Fruit fly (Drosophila melanogaster): Measurements from ENCODE around the gene CG34273.

CG34273 gene

dm6 chr3R:14473574-14473973, 43.3 kb upstream of the CG34273 start (continued):
- TF ChIP-seq lbe (GFP tag; optimal IDR thresholded peaks at IDR 0.05) = no peak
- TF ChIP-seq ham (GFP tag; IDR thresholded peaks at IDR 0.05) = no peak

dm6 chr3R:14474073-14474722, 42.6 kb upstream of the CG34273 start:
- TF ChIP-seq Med (GFP tag) = peak; percentile 75
- no peak for TF ChIP-seq Dref (GFP tag; IDR thresholded peaks at IDR 0.05)
- TF ChIP-seq CG15479 (GFP tag; optimal IDR thresholded peaks at IDR 0.05) = peak; percentile 74

- no peak for TF ChIP-seq bbx (GFP tag; IDR thresholded peaks at IDR 0.05; ENCODE audit: partially characterized antibody)
- TF ChIP-seq Aef1 (GFP tag; IDR thresholded peaks at IDR 0.05) = peak; percentile 79
- peak; percentile 77 for TF ChIP-seq CG2678 (tag; optimal IDR thresholded peaks at IDR 0.05)
- peak; percentile 11 for TF ChIP-seq CG10462 (GFP tag; optimal IDR thresholded peaks at IDR 0.05)
- TF ChIP-seq pros (GFP tag; optimal IDR thresholded peaks at IDR 0.05) = no peak
- TF ChIP-seq CG6254 (GFP tag; optimal IDR thresholded peaks at IDR 0.05) = peak; percentile 14
- TF ChIP-seq jumu (GFP tag; optimal IDR thresholded peaks at IDR 0.05) = peak; percentile 12
- no peak for TF ChIP-seq wdn (GFP tag; IDR thresholded peaks at IDR 0.05)
- peak; percentile 35 for TF ChIP-seq CG31365 (tag; optimal IDR thresholded peaks at IDR 0.05)
- TF ChIP-seq NC2β (GFP tag; optimal IDR thresholded peaks at IDR 0.05) = no peak
- no peak for TF ChIP-seq CG17912 (GFP tag; optimal IDR thresholded peaks at IDR 0.05)
- no peak for TF ChIP-seq BEAF-32 (GFP tag; optimal IDR thresholded peaks at IDR 0.05)
- TF ChIP-seq seq (GFP tag; IDR thresholded peaks at IDR 0.05) = peak; percentile 72
- peak; percentile 67 for TF ChIP-seq CG4424 (GFP tag; optimal IDR thresholded peaks at IDR 0.05)
- TF ChIP-seq fd64A (GFP tag; optimal IDR thresholded peaks at IDR 0.05) = peak; percentile 26
- TF ChIP-seq ken (GFP tag; IDR thresholded peaks at IDR 0.05) = peak; percentile 62; the same call in 2 of the 3 replicates
- peak; percentile 94 for TF ChIP-seq Drgx (GFP tag; IDR thresholded peaks at IDR 0.05)
- TF ChIP-seq CG2199 (GFP tag; IDR thresholded peaks at IDR 0.05) = peak; percentile 65; the same call in 1 of the 3 replicates
- TF ChIP-seq CG7745 (tag; optimal IDR thresholded peaks at IDR 0.05) = no peak
- no peak for TF ChIP-seq CkIIα-i1 (GFP tag; IDR thresholded peaks at IDR 0.05)
- peak; percentile 26 for TF ChIP-seq CrebB (tag; optimal IDR thresholded peaks at IDR 0.05)
- TF ChIP-seq Ptx1 (GFP tag; IDR thresholded peaks at IDR 0.05) = peak; percentile 88
- TF ChIP-seq Bdp1 (GFP tag; optimal IDR thresholded peaks at IDR 0.05) = peak; percentile 32
- TF ChIP-seq kni (GFP tag; optimal IDR thresholded peaks at IDR 0.05) = no peak
- peak; percentile 77 for TF ChIP-seq Atf6 (GFP tag; IDR thresholded peaks at IDR 0.05)
- TF ChIP-seq zfh1 (GFP tag; IDR thresholded peaks at IDR 0.05) = peak; percentile 68
- no peak for TF ChIP-seq Dip2 (GFP tag; IDR thresholded peaks at IDR 0.05)
- TF ChIP-seq B-H2 (GFP tag; optimal IDR thresholded peaks at IDR 0.05) = no peak
- no peak for TF ChIP-seq crol (GFP tag; IDR thresholded peaks at IDR 0.05)
- TF ChIP-seq CG12769 (tag; optimal IDR thresholded peaks at IDR 0.05) = peak; percentile 84
- peak; percentile 54 for TF ChIP-seq mam (GFP tag; optimal IDR thresholded peaks at IDR 0.05)
- TF ChIP-seq CG16779 (GFP tag; IDR thresholded peaks at IDR 0.05) = 0 out of 2 replicates have a peak, but pooled peaks have one; percentile 32
- no peak for TF ChIP-seq CG6791 (GFP tag; IDR thresholded peaks at IDR 0.05; ENCODE audit: partially characterized antibody)
- TF ChIP-seq CG8359 (GFP tag; optimal IDR thresholded peaks at IDR 0.05; ENCODE audit: borderline replicate concordance) = no peak
- peak; percentile 59 to 70 for TF ChIP-seq chif (GFP tag; optimal IDR thresholded peaks at IDR 0.05)
- TF ChIP-seq Dfd (GFP tag; optimal IDR thresholded peaks at IDR 0.05) = no peak
- no peak for TF ChIP-seq ERR (GFP tag; optimal IDR thresholded peaks at IDR 0.05)
- peak; percentile 6 for TF ChIP-seq CG10543 (GFP tag; optimal IDR thresholded peaks at IDR 0.05)
- no peak for TF ChIP-seq Spps (tag; optimal IDR thresholded peaks at IDR 0.05)
- peak; percentile 41 for TF ChIP-seq maf-S (GFP tag; optimal IDR thresholded peaks at IDR 0.05)
- TF ChIP-seq YL-1 (GFP tag; optimal IDR thresholded peaks at IDR 0.05) = no peak
- TF ChIP-seq CG10321 (GFP tag; IDR thresholded peaks at IDR 0.05) = no peak
Measured at dm6 chr3R:14476273-14476672, 40.6 kb upstream of the CG34273 start.
